Worm (Caenorhabditis elegans) whole organism, mixed stage, embryonic: ENCODE results near the gene odd-1.

Experiments
- lin-13 ChIP-seq: fragments of 150-350 bp; optimal IDR thresholded peaks from 2 replicates; lab custom pipeline; 2014; ENCODE audit warnings: missing biosample characterization, missing genetic modification characterization
- unc-39 ChIP-seq: fragments of 150-350 bp; optimal IDR thresholded peaks from 2 replicates; lab custom pipeline; 2014; ENCODE audit warnings: missing biosample characterization, missing genetic modification characterization
- unc-62 ChIP-seq: fragments of 150-350 bp; optimal IDR thresholded peaks from 2 replicates; lab custom pipeline; 2014; ENCODE audit warnings: missing biosample characterization, missing genetic modification reagents, missing genetic modification characterization
- ztf-11 ChIP-seq: fragments of 150-350 bp; optimal IDR thresholded peaks from 2 replicates; lab custom pipeline; 2014; ENCODE audit warnings: missing biosample characterization, missing genetic modification characterization

DNA sequence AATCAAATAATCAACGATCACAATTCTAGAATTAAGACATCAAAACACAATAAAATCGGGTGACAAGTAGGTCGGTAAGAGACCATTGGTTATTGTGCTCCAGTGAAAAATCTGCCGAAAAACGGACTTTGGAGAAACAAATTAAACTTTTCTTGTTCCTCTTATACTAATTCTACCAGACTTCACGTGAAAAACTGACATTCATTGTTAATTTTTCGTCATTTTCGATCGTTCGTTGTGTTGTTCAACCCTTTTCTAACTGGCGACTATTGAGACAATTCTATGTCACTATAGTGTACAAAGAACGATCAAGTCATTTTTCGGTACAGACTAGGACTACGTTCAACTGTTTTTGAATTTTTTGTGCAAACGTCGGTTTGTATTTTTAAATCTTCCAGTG is 12.4 kb downstream of the odd-1 start:
- TF ChIP-seq lin-13 (tag; lab: Kevin White, UChicago) (no peak), unc-39 (no peak), ztf-11 (no peak), unc-62 (no peak)
